Fruit fly (Drosophila melanogaster): ENCODE data around the gene Bub3.
A peak's percentile ranks its signal among the peaks of the same experiment; 100 is the strongest.

Bub3 gene

DNA sequence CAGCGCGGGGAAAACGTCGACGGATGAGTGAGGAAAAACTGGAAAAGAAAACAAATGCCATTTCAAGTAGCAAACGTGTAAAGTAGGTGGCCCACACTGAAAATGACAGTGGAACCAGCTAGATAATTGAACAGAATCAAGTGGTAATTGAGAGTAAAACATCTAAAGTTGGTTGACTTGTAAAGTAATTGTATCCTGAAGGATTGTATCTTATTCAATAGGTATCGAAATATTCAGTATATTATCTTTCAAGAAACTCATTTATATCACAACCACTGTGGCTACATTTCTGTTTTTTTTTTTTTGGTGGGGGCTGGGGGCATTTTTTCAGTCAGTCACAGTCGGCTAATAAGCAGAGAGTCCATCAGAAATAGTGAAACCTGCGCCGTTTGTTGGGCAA, 24.0 kb upstream of the Bub3 start:
- TF ChIP-seq noc (tag; optimal IDR thresholded peaks at IDR 0.05), result no peak

DNA sequence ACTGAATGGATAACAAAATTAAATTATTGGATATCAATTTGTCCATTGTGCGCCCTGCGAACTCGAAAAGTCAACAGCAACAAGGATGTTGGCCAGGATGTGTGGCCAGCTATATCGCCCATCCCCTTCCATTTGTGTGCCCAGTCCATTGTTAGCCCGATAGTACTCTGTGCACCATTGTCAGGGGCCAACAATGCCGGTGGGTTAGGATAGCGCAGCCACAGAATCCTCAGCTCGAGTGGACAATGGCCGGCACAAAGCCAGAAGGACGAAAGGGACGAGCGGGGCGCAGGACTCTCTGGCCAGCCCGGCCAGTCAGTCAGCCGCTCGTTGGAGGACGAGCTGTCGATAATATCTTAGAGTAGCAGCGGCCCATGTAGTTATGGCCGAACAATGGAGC, 22.6 kb upstream of the Bub3 start:
- TF ChIP-seq noc (tag; optimal IDR thresholded peaks at IDR 0.05), result no peak

DNA sequence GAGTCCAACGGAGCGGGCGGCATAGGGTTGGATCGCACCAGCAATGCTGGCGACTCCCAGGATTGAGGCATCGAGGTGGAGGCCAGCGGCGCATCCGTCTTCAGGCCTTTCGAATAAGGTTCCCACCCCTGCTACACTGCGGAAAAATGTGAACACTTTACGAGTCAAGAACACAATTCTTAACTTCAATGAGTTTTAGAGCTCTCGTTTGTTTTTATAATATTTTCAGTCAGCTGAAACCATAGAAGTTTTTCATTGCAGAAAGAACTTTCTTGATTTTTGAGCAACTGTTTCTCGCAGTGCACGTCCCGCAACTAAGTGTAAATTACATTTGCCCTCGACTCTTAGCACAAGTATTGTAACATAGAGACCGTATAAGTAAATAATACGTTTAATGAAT, 21.1 kb upstream of the Bub3 start:
- no peak for TF ChIP-seq noc (tag; optimal IDR thresholded peaks at IDR 0.05)

DNA sequence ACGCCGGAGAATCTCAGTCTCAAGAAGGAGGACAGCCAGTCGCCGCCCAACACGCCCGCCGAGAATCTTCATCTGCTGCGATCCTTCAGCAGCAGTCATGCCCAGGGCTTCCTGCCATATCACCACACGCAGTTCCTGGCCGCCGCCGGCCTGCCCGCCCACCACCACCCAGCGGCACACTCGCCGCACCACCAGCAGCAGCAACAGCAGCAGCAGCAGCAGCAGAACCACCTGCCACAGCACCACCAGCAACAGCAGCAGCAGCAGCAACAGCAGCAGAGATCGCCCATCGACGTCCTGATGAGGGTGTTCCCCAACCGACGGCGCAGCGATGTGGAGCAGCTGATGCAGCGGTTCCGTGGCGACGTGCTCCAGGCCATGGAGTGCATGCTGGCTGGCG, 20.5 kb upstream of the Bub3 start:
- TF ChIP-seq noc (tag; optimal IDR thresholded peaks at IDR 0.05), result no peak

DNA sequence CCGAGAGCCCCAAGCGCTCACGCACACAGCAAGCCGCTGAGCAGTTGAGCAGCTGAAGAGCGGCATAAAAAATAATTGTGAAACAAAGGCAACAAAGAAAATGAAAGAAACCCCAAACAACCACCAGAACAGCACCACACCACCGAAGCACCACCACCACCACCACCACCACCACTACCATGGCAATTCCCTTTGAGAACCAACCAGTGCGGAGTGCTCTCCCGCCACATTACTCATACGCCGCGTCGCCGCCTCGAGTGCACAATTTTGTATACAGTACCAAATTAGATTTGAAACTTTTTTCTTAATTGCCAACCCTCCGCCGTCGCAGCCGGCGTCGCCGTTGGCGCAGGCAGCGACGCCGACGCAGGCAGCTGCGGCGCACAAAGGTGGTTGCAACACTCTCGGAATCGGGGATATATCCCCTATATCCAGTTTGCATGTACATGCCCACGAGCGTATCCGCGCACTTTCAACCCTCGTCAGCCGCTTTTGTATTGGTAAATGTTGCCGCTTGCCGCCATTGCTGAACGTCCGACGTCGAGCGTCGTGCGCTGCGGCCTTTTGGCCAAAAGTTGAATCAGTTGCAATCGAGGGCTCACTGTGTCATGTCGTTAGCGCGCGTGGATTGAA, 16.9 kb upstream of the Bub3 start, which contains the start of gene dmrt99B:
dmrt99B (plus strand) TSS at position 583 of the 633 bp plus-strand sequence.
- no peak for TF ChIP-seq noc (tag; optimal IDR thresholded peaks at IDR 0.05)

DNA sequence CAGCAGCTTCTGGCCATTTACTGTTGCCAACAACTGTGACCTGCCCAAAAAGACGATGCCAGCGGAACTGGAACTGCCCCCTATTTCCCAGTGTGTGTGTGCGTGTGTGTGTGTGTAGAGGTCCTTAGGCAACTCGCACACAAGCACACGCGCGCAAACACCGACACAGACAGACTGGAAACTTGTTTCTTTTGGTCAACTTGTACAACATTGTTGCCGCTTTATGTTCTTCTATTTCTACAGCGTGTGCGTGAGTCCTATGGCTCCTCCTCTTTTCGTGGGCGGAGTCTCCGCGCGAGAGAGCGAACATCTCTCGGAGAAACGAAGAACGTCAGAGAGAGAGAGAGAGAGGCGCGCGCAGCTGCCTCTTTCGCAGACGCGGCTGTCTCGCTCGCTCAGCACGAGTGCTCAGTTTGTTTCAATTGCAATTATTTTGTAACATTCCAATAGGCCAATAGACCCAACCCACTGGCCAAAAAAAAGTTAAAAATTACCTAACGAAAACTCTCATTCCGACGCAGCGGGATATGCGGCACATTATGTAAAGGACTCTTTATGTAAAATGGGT, 15.8 kb upstream of the Bub3 start:
- TF ChIP-seq noc (tag; optimal IDR thresholded peaks at IDR 0.05), result no peak

DNA sequence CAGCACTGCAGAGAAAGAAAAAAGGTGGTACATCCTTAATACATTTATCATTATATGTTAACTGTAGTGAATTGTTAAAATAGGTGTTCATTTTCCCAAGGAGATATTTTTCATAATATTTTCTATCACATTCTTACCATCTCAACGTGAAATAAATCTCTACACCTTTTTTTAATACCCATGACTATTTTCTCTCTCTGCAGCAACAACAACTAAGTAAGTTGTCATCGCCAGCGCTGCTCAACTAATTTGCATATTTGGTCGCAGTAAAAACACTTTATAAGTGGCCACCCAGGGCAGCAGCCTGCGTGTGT, 15.3 kb upstream of the Bub3 start:
- TF ChIP-seq noc (tag; optimal IDR thresholded peaks at IDR 0.05), result no peak

DNA sequence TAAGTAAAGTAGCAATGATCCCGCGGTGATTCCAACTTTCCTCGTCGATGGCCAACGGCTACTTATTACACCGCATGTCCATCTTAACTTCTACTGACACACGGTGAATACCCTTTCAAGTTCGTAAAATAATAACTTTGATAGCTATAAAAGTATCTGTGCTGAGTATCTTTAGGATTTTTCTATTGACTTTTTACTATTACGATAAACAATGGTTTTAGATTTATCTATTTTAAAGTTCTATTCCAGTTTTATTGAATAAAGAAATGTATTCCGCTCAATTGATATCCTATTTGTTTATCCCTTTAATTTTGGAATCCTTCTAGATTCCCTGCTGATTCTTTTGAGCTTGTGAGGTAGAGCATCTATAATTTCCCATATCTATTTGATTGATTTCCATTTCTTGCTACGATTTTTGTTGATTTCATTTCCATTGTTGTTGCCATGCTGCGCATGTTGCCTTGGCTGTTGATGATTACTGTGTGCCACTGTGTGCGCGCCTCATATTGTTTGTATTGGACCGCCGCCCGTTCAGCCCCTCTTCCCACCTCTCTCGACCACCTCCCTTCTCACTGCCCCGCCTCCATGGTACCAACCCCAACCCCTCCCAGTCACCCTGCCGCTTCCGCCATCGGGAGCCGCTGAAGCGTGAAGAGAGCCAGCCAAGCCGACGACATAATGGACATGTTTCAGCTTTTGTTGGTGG, 14.8 kb upstream of the Bub3 start:
- no peak for TF ChIP-seq noc (tag; optimal IDR thresholded peaks at IDR 0.05)

DNA sequence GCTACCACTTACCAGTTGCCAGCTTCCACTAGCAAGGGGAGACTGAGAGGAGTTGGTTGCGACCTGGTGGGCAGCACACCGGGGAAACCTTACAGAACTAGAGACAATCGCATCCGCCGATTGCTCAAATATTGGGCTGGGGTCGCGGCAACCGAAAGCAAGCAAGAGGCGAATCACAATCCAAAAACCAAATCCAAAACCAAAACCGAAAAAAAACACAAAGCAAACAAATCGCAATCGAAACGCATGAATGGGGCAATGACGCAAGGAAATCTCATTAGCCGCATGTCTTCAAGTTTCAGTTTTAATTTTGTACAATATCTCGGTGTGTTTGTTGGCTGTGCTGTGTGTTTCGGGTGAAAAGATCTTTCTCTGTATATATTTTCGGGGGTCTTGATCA, 14.0 kb upstream of the Bub3 start, which contains the start of gene Obp99c:
Obp99c (minus strand) TSS at position 101 of the 400 bp plus-strand sequence.
- no peak for TF ChIP-seq noc (tag; optimal IDR thresholded peaks at IDR 0.05)

DNA sequence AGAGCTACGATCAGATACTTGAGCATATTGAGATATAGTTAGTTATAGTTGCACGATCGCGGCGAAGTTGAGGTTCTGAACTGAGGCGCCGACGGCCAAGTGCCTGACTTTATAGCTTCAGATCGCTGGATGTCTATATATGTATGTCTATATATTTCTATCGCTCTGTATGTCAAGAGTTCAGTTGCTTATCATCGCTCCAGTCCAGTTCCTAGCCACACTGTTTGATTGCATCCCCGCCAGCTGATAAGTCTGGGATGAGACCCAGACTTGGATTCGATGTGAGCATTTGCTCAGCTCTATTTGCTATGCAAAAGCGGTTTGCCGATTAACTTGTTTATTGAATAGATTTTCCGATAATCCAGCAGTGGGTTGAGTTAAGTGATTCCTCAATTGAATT, 11.5 kb upstream of the Bub3 start:
- no peak for TF ChIP-seq noc (tag; optimal IDR thresholded peaks at IDR 0.05)

DNA sequence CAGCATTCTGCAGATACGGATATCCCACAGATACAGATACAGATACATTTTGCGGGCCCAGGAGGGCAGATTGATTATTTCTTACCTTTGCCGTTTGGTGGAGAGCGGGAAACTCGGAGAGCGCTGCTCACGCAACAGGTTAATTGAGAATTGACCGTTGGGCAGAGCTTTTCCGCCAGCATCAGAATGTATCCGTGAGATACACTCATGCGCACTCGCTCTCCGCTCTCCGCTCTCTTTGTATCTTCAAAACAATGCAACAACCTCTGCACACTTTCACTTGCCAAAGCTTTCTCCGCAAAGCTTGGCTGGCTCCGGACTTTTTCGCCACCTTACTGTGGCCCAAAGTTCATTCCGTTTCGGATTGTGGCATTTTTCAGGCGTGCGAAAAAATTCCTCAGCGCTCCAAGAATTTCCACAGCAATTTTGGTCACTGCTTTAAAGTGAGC, 7.0 kb upstream of the Bub3 start, which contains the start of the genes CG7582 and Gycalpha99B:
CG7582 (minus strand) TSS at position 127 of the 449 bp plus-strand sequence.
Gycalpha99B (plus strand) TSS at position 352 of the 449 bp plus-strand sequence.
- no peak for TF ChIP-seq noc (tag; optimal IDR thresholded peaks at IDR 0.05)

DNA sequence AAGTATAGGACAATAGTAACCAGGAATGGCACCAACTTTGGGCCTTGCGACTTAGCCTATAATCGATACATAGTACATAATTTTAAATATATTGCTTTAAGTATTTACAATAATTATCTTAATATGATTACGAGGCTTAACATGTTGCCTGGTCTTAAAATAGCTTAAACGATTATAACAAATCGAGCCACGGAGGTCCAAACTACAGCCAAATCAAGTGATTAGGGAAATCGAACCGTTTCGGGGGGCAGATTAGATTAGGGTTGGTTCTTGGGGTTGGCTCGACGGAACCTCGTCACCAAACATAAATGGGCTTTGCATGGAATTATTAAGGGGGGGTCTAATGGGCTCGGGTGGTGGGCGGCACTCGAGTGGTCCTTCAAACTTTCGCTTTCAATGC, 6.0 kb upstream of the Bub3 start:
- no peak for TF ChIP-seq noc (tag; optimal IDR thresholded peaks at IDR 0.05)

DNA sequence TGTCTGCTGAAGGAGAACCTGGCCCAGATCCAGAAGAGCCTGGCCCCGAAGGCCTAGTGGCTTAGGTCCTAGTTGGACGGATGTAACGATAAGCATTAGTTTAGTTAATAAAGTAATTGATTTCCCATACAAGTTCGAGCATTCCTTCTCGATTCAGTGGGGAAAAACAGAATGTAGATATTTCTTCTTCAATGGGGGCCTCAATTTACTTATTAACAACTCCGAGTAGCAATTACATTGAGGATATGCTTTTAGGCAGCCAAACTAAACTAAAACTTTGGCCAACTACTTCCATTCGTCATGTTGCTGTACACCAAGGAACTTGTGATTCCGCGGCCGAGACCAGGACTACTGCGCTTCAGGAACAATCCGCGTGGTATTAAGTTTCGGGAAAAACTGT, 3.1 kb downstream of the Bub3 start, which contains the start of gene ppk19:
ppk19 (plus strand) TSS at position 301 of the 400 bp plus-strand sequence.
- TF ChIP-seq noc (tag; optimal IDR thresholded peaks at IDR 0.05), result no peak

DNA sequence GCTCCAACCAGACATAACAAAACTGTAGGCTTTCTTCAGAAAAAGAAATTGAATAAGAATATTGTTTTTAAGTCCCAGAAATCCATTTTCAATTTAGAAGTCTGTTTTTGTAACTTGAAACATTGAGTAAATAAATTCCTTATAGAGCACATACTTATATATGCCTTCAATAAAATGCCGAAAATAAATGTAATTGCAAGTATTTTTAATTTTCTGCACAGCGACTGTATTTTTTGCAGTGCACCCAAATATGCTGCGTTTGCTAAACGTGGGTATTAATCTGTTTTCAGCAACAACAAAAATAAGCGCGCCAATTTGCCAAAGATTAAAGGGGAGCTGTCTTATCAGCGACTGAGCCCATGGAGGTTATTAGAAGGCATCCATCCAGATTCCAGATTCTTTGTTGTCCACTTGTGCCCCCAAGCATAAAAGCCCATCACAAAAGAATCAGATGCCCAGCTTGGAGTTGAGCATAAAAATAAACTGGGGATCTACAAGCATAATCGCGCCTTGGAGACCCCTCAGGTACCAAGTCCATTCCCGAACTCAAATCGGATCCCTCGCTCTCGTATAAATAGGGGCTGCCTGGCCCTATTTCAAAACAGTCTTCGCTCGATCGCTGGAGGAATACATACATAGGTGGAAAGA, 4.0 kb downstream of the Bub3 start, which contains the start of gene Obp99a:
Obp99a (plus strand) TSS at position 598 of the 648 bp plus-strand sequence.
- TF ChIP-seq noc (tag; optimal IDR thresholded peaks at IDR 0.05), result peak; percentile 26

DNA sequence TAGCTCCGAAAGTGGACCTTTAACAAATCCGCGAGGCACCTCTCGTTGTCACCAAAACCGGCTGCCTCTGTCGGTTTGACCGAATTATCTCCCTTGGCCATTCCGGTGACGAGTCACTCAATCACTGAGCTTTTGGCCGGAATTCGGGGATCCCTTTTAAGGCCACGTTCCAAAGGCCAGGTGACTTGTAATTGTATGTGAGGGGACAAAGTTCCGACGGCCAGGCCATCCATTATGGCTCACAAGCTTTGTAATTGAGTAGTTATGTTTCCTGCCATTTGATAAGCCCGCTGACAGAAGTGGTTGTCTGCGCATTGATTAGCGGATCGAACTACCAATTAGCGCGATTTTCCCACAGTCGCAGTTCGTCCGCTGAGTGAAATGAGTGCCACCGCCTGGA, 6.4 kb downstream of the Bub3 start, which contains the start of the genes ppk20 and ppk30:
ppk20 (minus strand) TSS at position 101 of the 400 bp plus-strand sequence.
ppk30 (plus strand) TSS at position 373 of the 400 bp plus-strand sequence.
- no peak for TF ChIP-seq noc (tag; optimal IDR thresholded peaks at IDR 0.05)

DNA sequence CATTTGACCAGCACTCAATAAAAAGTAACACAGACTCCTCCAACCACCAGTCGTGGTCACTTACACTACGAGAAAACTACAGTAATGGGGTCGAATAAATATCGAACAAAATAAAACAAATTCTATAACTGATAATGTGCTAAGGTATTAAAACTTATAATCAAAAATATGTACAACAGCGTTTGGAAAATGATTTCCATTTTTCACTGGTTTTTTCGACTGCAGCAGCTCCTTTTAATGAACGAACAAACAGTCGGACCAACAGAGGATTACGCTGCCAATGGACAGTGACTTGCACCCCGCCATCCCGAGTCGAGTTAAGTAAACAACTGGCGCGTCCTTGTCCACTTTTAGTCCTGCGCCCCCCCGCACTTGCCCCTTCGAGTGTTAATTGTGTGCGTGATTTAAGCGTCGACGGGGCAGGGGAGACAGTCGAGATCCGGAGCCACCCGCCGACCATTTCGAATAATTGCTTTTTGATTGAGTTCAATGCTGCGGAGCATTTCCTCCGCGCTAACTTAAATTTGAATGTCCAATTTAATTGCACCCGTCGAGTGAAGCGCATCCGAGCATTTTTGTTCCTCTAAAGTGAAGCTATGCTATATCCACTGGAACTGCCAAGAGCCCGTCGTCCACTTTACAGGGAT, 10.9 kb downstream of the Bub3 start, which contains the start of gene ppk21:
ppk21 (plus strand) TSS at position 597 of the 647 bp plus-strand sequence.
- no peak for TF ChIP-seq noc (tag; optimal IDR thresholded peaks at IDR 0.05)

Data from whole organism, larva.